Fruit fly (Drosophila melanogaster) whole organism, embryonic: ENCODE measurements around the gene CNPYb.

Experiments
- Antp ChIP-seq: fragments of 200-800 bp; sonication (Bioruptor generic); optimal IDR thresholded peaks from 3 replicates; lab custom pipeline; 2016; ENCODE audit warnings: missing biosample characterization, missing genetic modification characterization
- B-H2 ChIP-seq: fragments of 200-800 bp; sonication (Bioruptor generic); optimal IDR thresholded peaks from 2 replicates; lab custom pipeline; 2018; ENCODE audit warnings: missing biosample characterization, mild to moderate bottlenecking, missing genetic modification characterization
- CG10267 ChIP-seq: fragments of 200-800 bp; sonication (Bioruptor generic); optimal IDR thresholded peaks from 2 replicates; lab custom pipeline; 2018; ENCODE audit warnings: missing biosample characterization, mild to moderate bottlenecking, missing genetic modification characterization, moderate library complexity
- CG10979 ChIP-seq: fragments of 200-800 bp; sonication (Bioruptor generic); optimal IDR thresholded peaks from 2 replicates; lab custom pipeline; 2018; ENCODE audit warnings: missing biosample characterization, mild to moderate bottlenecking, missing genetic modification characterization, moderate library complexity
- CG11695 ChIP-seq: fragments of 200-800 bp; sonication (Bioruptor generic); IDR thresholded peaks from 3 replicates; pipeline ENCODE4 v1.3.6; 2022; ENCODE audit warnings: missing biosample characterization, missing genetic modification characterization
- CG13894 ChIP-seq: fragments of 200-800 bp; sonication (Bioruptor generic); optimal IDR thresholded peaks from 3 replicates; lab custom pipeline; 2018; ENCODE audit warnings: missing biosample characterization, mild to moderate bottlenecking, missing genetic modification characterization, moderate library complexity
- CG15269 ChIP-seq: fragments of 200-800 bp; sonication (Bioruptor generic); optimal IDR thresholded peaks from 2 replicates; lab custom pipeline; 2018; ENCODE audit warnings: missing biosample characterization, mild to moderate bottlenecking, missing genetic modification characterization, moderate library complexity
- CG17328 ChIP-seq: fragments of 200-800 bp; sonication (Bioruptor generic); IDR thresholded peaks from 2 replicates; pipeline ENCODE4 v1.3.6; 2022; ENCODE audit warnings: missing biosample characterization, missing genetic modification characterization
- CG1832 ChIP-seq: fragments of 200-800 bp; sonication (Bioruptor generic); optimal IDR thresholded peaks from 2 replicates; lab custom pipeline; 2017; ENCODE audit warnings: missing biosample characterization, mild to moderate bottlenecking, missing genetic modification characterization, inconsistent platforms
- CG42726 ChIP-seq: fragments of 200-800 bp; sonication (Bioruptor generic); IDR thresholded peaks from 2 replicates; pipeline ENCODE4 v1.3.6; 2022; ENCODE audit warnings: missing biosample characterization, missing genetic modification characterization; ENCODE audit not compliant: partially characterized antibody
- CG4820 ChIP-seq: fragments of 200-800 bp; sonication (Bioruptor generic); optimal IDR thresholded peaks from 3 replicates; lab custom pipeline; 2016; ENCODE audit warnings: missing biosample characterization, missing genetic modification characterization
- CG6254 ChIP-seq: fragments of 200-800 bp; sonication (Bioruptor generic); optimal IDR thresholded peaks from 3 replicates; lab custom pipeline; 2017; ENCODE audit warnings: mild to moderate bottlenecking, missing biosample characterization, missing genetic modification reagents, missing genetic modification characterization
- CG7745 ChIP-seq: fragments of 200-800 bp; sonication (Bioruptor generic); optimal IDR thresholded peaks from 2 replicates; lab custom pipeline; 2018; ENCODE audit warnings: missing biosample characterization, mild to moderate bottlenecking, missing genetic modification characterization, moderate library complexity
- CG8478 ChIP-seq: fragments of >200 bp; optimal IDR thresholded peaks from 2 replicates; lab custom pipeline; 2018
- CG8924 ChIP-seq: fragments of 200-800 bp; optimal IDR thresholded peaks from 3 replicates; lab custom pipeline; 2019; ENCODE audit warnings: missing biosample characterization, mild to moderate bottlenecking, missing genetic modification characterization, moderate library complexity
- CG9609 ChIP-seq: fragments of 200-800 bp; sonication (Bioruptor generic); optimal IDR thresholded peaks from 3 replicates; lab custom pipeline; 2016; ENCODE audit warnings: missing biosample characterization, missing genetic modification characterization
- CG9817 ChIP-seq: fragments of 200-800 bp; sonication (Bioruptor generic); optimal IDR thresholded peaks from 2 replicates; lab custom pipeline; 2018; ENCODE audit warnings: missing biosample characterization, mild to moderate bottlenecking, missing genetic modification characterization, moderate library complexity
- D19B ChIP-seq: fragments of 200-800 bp; sonication (Bioruptor generic); optimal IDR thresholded peaks from 2 replicates; lab custom pipeline; 2017; ENCODE audit warnings: missing biosample characterization, mild to moderate bottlenecking, missing genetic modification characterization
- Dad ChIP-seq: fragments of 200-800 bp; sonication (Bioruptor generic); optimal IDR thresholded peaks from 3 replicates; lab custom pipeline; 2016; ENCODE audit warnings: missing biosample characterization, missing genetic modification characterization
- Dip2 ChIP-seq: fragments of 200-800 bp; sonication (Bioruptor generic); IDR thresholded peaks from 2 replicates; pipeline ENCODE4 v1.3.6; 2022; ENCODE audit warnings: missing biosample characterization, missing genetic modification characterization
- Drgx ChIP-seq: fragments of 200-800 bp; sonication (Bioruptor generic); IDR thresholded peaks from 2 replicates; pipeline ENCODE4 v1.3.6; 2022; ENCODE audit warnings: missing biosample characterization, missing genetic modification characterization
- H15 ChIP-seq: fragments of 200-800 bp; sonication (Bioruptor generic); IDR thresholded peaks from 3 replicates; pipeline ENCODE4 v1.3.6; 2022; ENCODE audit warnings: missing biosample characterization, missing genetic modification characterization
- Hmx ChIP-seq: fragments of 200-800 bp; sonication (Bioruptor generic); optimal IDR thresholded peaks from 2 replicates; lab custom pipeline; 2016; ENCODE audit warnings: missing biosample characterization, missing genetic modification characterization
- Myb ChIP-seq: fragments of 200-800 bp; sonication (Bioruptor generic); optimal IDR thresholded peaks from 2 replicates; lab custom pipeline; 2016; ENCODE audit warnings: missing biosample characterization, missing genetic modification characterization
- NC2α ChIP-seq: fragments of 200-800 bp; sonication (Bioruptor generic); optimal IDR thresholded peaks from 2 replicates; lab custom pipeline; 2016; ENCODE audit warnings: missing biosample characterization, missing genetic modification characterization
- Nf-YC ChIP-seq: fragments of 200-800 bp; optimal IDR thresholded peaks from 3 replicates; lab custom pipeline; 2019; ENCODE audit warnings: missing biosample characterization, mild to moderate bottlenecking, missing genetic modification characterization, moderate library complexity
- Sox100B ChIP-seq: fragments of 200-800 bp; sonication (Bioruptor generic); optimal IDR thresholded peaks from 3 replicates; lab custom pipeline; 2018; ENCODE audit warnings: missing biosample characterization, mild to moderate bottlenecking, missing genetic modification characterization
- abd-A ChIP-seq: fragments of 200-800 bp; sonication (Bioruptor generic); optimal IDR thresholded peaks from 3 replicates; lab custom pipeline; 2019; ENCODE audit warnings: missing biosample characterization, mild to moderate bottlenecking, missing genetic modification characterization, moderate library complexity
- ash1 ChIP-seq: fragments of 200-800 bp; sonication (Bioruptor generic); optimal IDR thresholded peaks from 2 replicates; lab custom pipeline; 2018; ENCODE audit warnings: missing biosample characterization, mild to moderate bottlenecking, missing genetic modification characterization
- bab2 ChIP-seq: fragments of 200-800 bp; sonication (Bioruptor generic); optimal IDR thresholded peaks from 2 replicates; lab custom pipeline; 2016; ENCODE audit warnings: missing biosample characterization, missing genetic modification characterization
- bcd ChIP-seq: fragments of 200-800 bp; sonication (Bioruptor generic); optimal IDR thresholded peaks from 2 replicates; lab custom pipeline; 2017; ENCODE audit warnings: missing biosample characterization, mild to moderate bottlenecking, missing genetic modification characterization
- bowl ChIP-seq: fragments of 200-800 bp; sonication (Bioruptor generic); IDR thresholded peaks from 2 replicates; pipeline ENCODE4 v1.3.6; 2022; ENCODE audit warnings: missing biosample characterization, missing genetic modification characterization
- corto ChIP-seq: fragments of 200-800 bp; sonication (Bioruptor generic); optimal IDR thresholded peaks from 2 replicates; lab custom pipeline; 2016; ENCODE audit warnings: missing biosample characterization, mild to moderate bottlenecking, missing genetic modification characterization, moderate library complexity
- crp ChIP-seq, 2 experiments: fragments of 200-800 bp; sonication (Bioruptor generic); optimal IDR thresholded peaks; 2 replicates in 1 of 2; 3 replicates in 1 of 2; lab custom pipeline; 2017; ENCODE audit warnings: missing biosample characterization in 2 of 2, missing genetic modification characterization in 2 of 2, mild to moderate bottlenecking in 1 of 2, moderate library complexity in 1 of 2
- ewg ChIP-seq: fragments of 200-800 bp; sonication (Bioruptor generic); optimal IDR thresholded peaks from 3 replicates; lab custom pipeline; 2017; ENCODE audit warnings: mild to moderate bottlenecking, missing biosample characterization, missing genetic modification reagents, missing genetic modification characterization
- gro ChIP-seq: fragments of 200-800 bp; sonication (Bioruptor generic); optimal IDR thresholded peaks from 2 replicates; lab custom pipeline; 2016; ENCODE audit warnings: missing biosample characterization, missing genetic modification characterization
- gsb-n ChIP-seq: fragments of 200-800 bp; sonication (Bioruptor generic); optimal IDR thresholded peaks from 3 replicates; lab custom pipeline; 2018; ENCODE audit warnings: missing biosample characterization, mild to moderate bottlenecking, missing genetic modification characterization
- her ChIP-seq: fragments of 200-800 bp; sonication (Bioruptor generic); optimal IDR thresholded peaks from 2 replicates; lab custom pipeline; 2016; ENCODE audit warnings: missing biosample characterization, missing genetic modification characterization
- nau ChIP-seq: fragments of 200-800 bp; sonication (Bioruptor generic); optimal IDR thresholded peaks from 3 replicates; lab custom pipeline; 2017; ENCODE audit warnings: missing biosample characterization, mild to moderate bottlenecking, missing genetic modification characterization, missing genetic modification reagents
- nerfin-1 ChIP-seq: fragments of 200-800 bp; sonication (Bioruptor generic); optimal IDR thresholded peaks from 3 replicates; lab custom pipeline; 2019; ENCODE audit warnings: missing biosample characterization, mild to moderate bottlenecking, missing genetic modification characterization, moderate library complexity
- pfk ChIP-seq: fragments of 200-800 bp; sonication (Bioruptor generic); optimal IDR thresholded peaks from 2 replicates; lab custom pipeline; 2018; ENCODE audit warnings: missing biosample characterization, mild to moderate bottlenecking, missing genetic modification characterization, moderate library complexity
- pum ChIP-seq: fragments of 200-800 bp; sonication (Bioruptor generic); optimal IDR thresholded peaks from 2 replicates; lab custom pipeline; 2016; ENCODE audit warnings: missing biosample characterization, missing genetic modification characterization
- ranshi ChIP-seq: fragments of 200-800 bp; sonication (Bioruptor generic); IDR thresholded peaks from 2 replicates; pipeline ENCODE4 v1.3.6; 2022; ENCODE audit warnings: missing biosample characterization, missing genetic modification characterization
- sc ChIP-seq, 3 experiments: fragments of >200 bp in 2 of 3; fragments of 200-800 bp in 1 of 3; sonication (Bioruptor generic) in 1 of 3; optimal IDR thresholded peaks; 2 replicates in 2 of 3; 3 replicates in 1 of 3; lab custom pipeline; 2017; ENCODE audit warnings: mild to moderate bottlenecking in 1 of 3, missing biosample characterization in 1 of 3, missing genetic modification characterization in 1 of 3, missing genetic modification reagents in 1 of 3
- sd ChIP-seq: fragments of 200-800 bp; sonication (Bioruptor generic); optimal IDR thresholded peaks from 3 replicates; lab custom pipeline; 2018; ENCODE audit warnings: missing biosample characterization, mild to moderate bottlenecking, missing genetic modification characterization, moderate library complexity
- sim ChIP-seq: fragments of 200-800 bp; sonication (Bioruptor generic); IDR thresholded peaks from 2 replicates; pipeline ENCODE4 v1.3.6; 2022; ENCODE audit warnings: missing biosample characterization, missing genetic modification characterization
- sima ChIP-seq: fragments of 200-800 bp; sonication (Bioruptor generic); optimal IDR thresholded peaks from 2 replicates; lab custom pipeline; 2016; ENCODE audit warnings: missing biosample characterization, missing genetic modification characterization
- slbo ChIP-seq: fragments of 200-800 bp; sonication (Bioruptor generic); IDR thresholded peaks from 2 replicates; pipeline ENCODE4 v1.3.6; 2022; ENCODE audit warnings: missing biosample characterization, missing genetic modification characterization

The CNPYb gene

dm6 chr3L:19086364-19087200 lies 9.4 kb downstream of the CNPYb start, which contains the start of gene Mkp3 (continued):
- peak; percentile 8 for TF ChIP-seq pum (GFP tag; lab: Kevin White, UChicago)
- TF ChIP-seq CG9817 (tag; lab: Kevin White, UChicago): peak; percentile 77
- TF ChIP-seq Dip2 (GFP tag; lab: Robert Waterston, UW): no peak
- peak; percentile 80 for TF ChIP-seq CG17328 (GFP tag; lab: Robert Waterston, UW)
- TF ChIP-seq ewg: peak; percentile 51
- no peak for TF ChIP-seq gro (GFP tag; lab: Kevin White, UChicago)
- peak; percentile 83 for TF ChIP-seq Nf-YC (tag; lab: Kevin White, UChicago)
- peak; percentile 61 for TF ChIP-seq bowl (GFP tag; lab: Robert Waterston, UW)
- peak; percentile 76 for TF ChIP-seq H15
- peak; percentile 96 for TF ChIP-seq CG11695 (GFP tag; lab: Robert Waterston, UW)
- TF ChIP-seq abd-A (tag; lab: Kevin White, UChicago): no peak
- peak in 1 of 2 experiments; percentile 37 for TF ChIP-seq crp (GFP tag; optimal IDR thresholded peaks at IDR 0.05; lab: Kevin White, UChicago)
- TF ChIP-seq Antp (GFP tag; lab: Kevin White, UChicago): peak; percentile 6
- peak; percentile 63 for TF ChIP-seq CG4820 (GFP tag; lab: Kevin White, UChicago)
- peak; percentile 68 for TF ChIP-seq sd
- TF ChIP-seq CG8478 (lab: Kevin White, UChicago): no peak
- TF ChIP-seq sima (GFP tag; lab: Kevin White, UChicago): no peak
- TF ChIP-seq sim (GFP tag; lab: Robert Waterston, UW): 0 out of 2 replicates have a peak, but pooled peaks have one; percentile 52
- peak; percentile 19 for TF ChIP-seq CG9609
- peak; percentile 86 for TF ChIP-seq CG10979 (tag; lab: Kevin White, UChicago)
- TF ChIP-seq CG15269 (tag; lab: Kevin White, UChicago): peak; percentile 93
- no peak for TF ChIP-seq CG7745 (tag; lab: Kevin White, UChicago)
- TF ChIP-seq D19B (GFP tag; lab: Kevin White, UChicago): peak; percentile 82
- TF ChIP-seq nau: peak; percentile 81
- peak; percentile 92 for TF ChIP-seq Sox100B (GFP tag; lab: Kevin White, UChicago)
- TF ChIP-seq bcd (GFP tag; lab: Kevin White, UChicago): peak; percentile 92
- TF ChIP-seq ranshi: peak; percentile 90
- TF ChIP-seq bab2 (GFP tag; lab: Kevin White, UChicago): no peak
- TF ChIP-seq Drgx (GFP tag; lab: Robert Waterston, UW): peak; percentile 92
- TF ChIP-seq slbo: peak; percentile 92
- TF ChIP-seq CG6254 (GFP tag; lab: Kevin White, UChicago): peak; percentile 79
- TF ChIP-seq nerfin-1 (tag; lab: Kevin White, UChicago): peak; percentile 79
- TF ChIP-seq Myb: peak; percentile 22
- TF ChIP-seq CG1832 (GFP tag; lab: Kevin White, UChicago): no peak
- TF ChIP-seq B-H2 (GFP tag; lab: Kevin White, UChicago): peak; percentile 87
- TF ChIP-seq ash1 (GFP tag; lab: Kevin White, UChicago): no peak
- no peak for TF ChIP-seq her (GFP tag; lab: Kevin White, UChicago)
- TF ChIP-seq corto (GFP tag; lab: Kevin White, UChicago): peak; percentile 59
- no peak for TF ChIP-seq NC2α (GFP tag; lab: Kevin White, UChicago)
- peak; percentile 91 for TF ChIP-seq CG8924 (tag; lab: Kevin White, UChicago)
- no peak for TF ChIP-seq CG42726 (GFP tag; lab: Robert Waterston, UW)
- TF ChIP-seq Dad (GFP tag; lab: Kevin White, UChicago): no peak
- no peak for TF ChIP-seq sc (optimal IDR thresholded peaks at IDR 0.05; lab: Kevin White, UChicago)
- TF ChIP-seq sc (GFP tag; optimal IDR thresholded peaks at IDR 0.05; lab: Kevin White, UChicago): peak; percentile 65
- no peak for TF ChIP-seq Hmx (GFP tag; lab: Kevin White, UChicago)
- TF ChIP-seq pfk (GFP tag; lab: Kevin White, UChicago): peak; percentile 17
- peak; percentile 82 for TF ChIP-seq CG10267 (tag; lab: Kevin White, UChicago)
- peak; percentile 87 for TF ChIP-seq gsb-n (tag; lab: Kevin White, UChicago)
- peak; percentile 53 for TF ChIP-seq CG13894 (tag; lab: Kevin White, UChicago)
